Fruit fly (Drosophila melanogaster): Measurements from ENCODE around the gene sloth2.

sloth2 gene

DNA sequence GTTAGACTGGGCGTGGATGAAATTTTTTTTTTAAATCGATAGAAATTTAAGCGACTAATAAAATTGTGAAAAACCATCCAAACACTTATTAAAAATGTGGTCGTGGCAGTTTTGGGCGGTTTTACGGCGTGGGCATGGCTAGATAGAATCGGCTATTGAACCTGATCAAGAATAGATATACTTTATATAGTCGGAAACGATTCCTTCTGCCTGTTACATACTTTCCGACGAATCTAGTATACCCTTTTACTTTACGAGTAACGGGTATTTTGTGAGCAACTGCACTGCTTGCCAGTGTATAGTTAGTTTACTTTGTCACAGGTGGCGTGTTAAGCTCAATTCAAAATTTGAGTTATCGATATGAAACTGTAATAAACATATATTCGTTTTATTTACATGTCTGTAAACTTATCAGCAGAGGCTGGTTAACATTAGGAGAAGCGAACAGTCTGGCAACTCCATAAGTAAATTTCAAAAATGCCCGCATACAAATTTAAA, 3.8 kb downstream of the sloth2 start (continued):
- TF ChIP-seq tna (GFP tag; IDR thresholded peaks at IDR 0.05; ENCODE audit: partially characterized antibody), result peak; percentile 58; the same call in 1 of the 2 replicates
- peak; percentile 20 for TF ChIP-seq CG15601 (tag; optimal IDR thresholded peaks at IDR 0.05)
- TF ChIP-seq Dp (GFP tag; optimal IDR thresholded peaks at IDR 0.05), result peak; percentile 89
- no peak for TF ChIP-seq CG4617 (GFP tag; optimal IDR thresholded peaks at IDR 0.05; ENCODE audit: borderline replicate concordance)
- TF ChIP-seq CG14667 (GFP tag; IDR thresholded peaks at IDR 0.05), result no peak
- no peak; the same call in 2 of the 3 replicates for TF ChIP-seq B-H1 (GFP tag; IDR thresholded peaks at IDR 0.05)
- TF ChIP-seq CG15269 (tag; optimal IDR thresholded peaks at IDR 0.05), result peak; percentile 47
- TF ChIP-seq H15 (GFP tag; IDR thresholded peaks at IDR 0.05), result 0 out of 3 replicates have a peak, but pooled peaks have one; percentile 8
- TF ChIP-seq crc (GFP tag; optimal IDR thresholded peaks at IDR 0.05), result peak; percentile 43
- TF ChIP-seq Atf6 (GFP tag; IDR thresholded peaks at IDR 0.05), result peak; percentile 53
- TF ChIP-seq slou (GFP tag; optimal IDR thresholded peaks at IDR 0.05), result peak; percentile 19
- peak; percentile 25 for TF ChIP-seq CG3281 (GFP tag; optimal IDR thresholded peaks at IDR 0.05)
- peak; percentile 46; the same call in 1 of the 3 replicates for TF ChIP-seq CG7963 (GFP tag; IDR thresholded peaks at IDR 0.05; ENCODE audit: partially characterized antibody)
- peak; percentile 66 for TF ChIP-seq lmd (GFP tag; IDR thresholded peaks at IDR 0.05)
- TF ChIP-seq gem (tag; optimal IDR thresholded peaks at IDR 0.05), result peak; percentile 55
- TF ChIP-seq CG6765 (GFP tag; optimal IDR thresholded peaks at IDR 0.05), result peak; percentile 11
- TF ChIP-seq CG15011 (GFP tag; optimal IDR thresholded peaks at IDR 0.05), result no peak
- peak; percentile 60 for TF ChIP-seq onecut (GFP tag; IDR thresholded peaks at IDR 0.05)
- no peak for TF ChIP-seq prd (optimal IDR thresholded peaks at IDR 0.05)
- TF ChIP-seq prd (GFP tag; IDR thresholded peaks at IDR 0.05), result peak; percentile 62
- TF ChIP-seq bab2 (GFP tag; optimal IDR thresholded peaks at IDR 0.05), result peak; percentile 67
- no peak for TF ChIP-seq CG10321 (GFP tag; IDR thresholded peaks at IDR 0.05)
- peak; percentile 31 for TF ChIP-seq D19B (GFP tag; optimal IDR thresholded peaks at IDR 0.05)
- peak; percentile 37 for TF ChIP-seq CG7556 (GFP tag; optimal IDR thresholded peaks at IDR 0.05)
- no peak for TF ChIP-seq fu2 (GFP tag; optimal IDR thresholded peaks at IDR 0.05)
- peak; percentile 67 for TF ChIP-seq Scr (GFP tag; IDR thresholded peaks at IDR 0.05; ENCODE audit: partially characterized antibody)
- peak; percentile 68; the same call in 2 of the 3 replicates for TF ChIP-seq Opbp (GFP tag; IDR thresholded peaks at IDR 0.05; ENCODE audit: partially characterized antibody)
- TF ChIP-seq CG9932 (GFP tag; IDR thresholded peaks at IDR 0.05), result peak; percentile 71
- peak; percentile 12 for TF ChIP-seq CG7786 (GFP tag; optimal IDR thresholded peaks at IDR 0.05)
- peak; percentile 22 for TF ChIP-seq CG3163 (GFP tag; optimal IDR thresholded peaks at IDR 0.05)
- peak; percentile 52; the same call in 2 of the 3 replicates for TF ChIP-seq zen2 (GFP tag; IDR thresholded peaks at IDR 0.05; ENCODE audit: partially characterized antibody)
- peak; percentile 15; the same call in 1 of the 2 replicates for TF ChIP-seq Taf1 (GFP tag; IDR thresholded peaks at IDR 0.05)
- peak; percentile 35; the same call in 1 of the 2 replicates for TF ChIP-seq Nf-YA (GFP tag; IDR thresholded peaks at IDR 0.05)
- TF ChIP-seq Abd-B (GFP tag; optimal IDR thresholded peaks at IDR 0.05), result peak; percentile 48
- peak; percentile 4 for TF ChIP-seq luna (GFP tag; optimal IDR thresholded peaks at IDR 0.05)
- TF ChIP-seq tgo (GFP tag; IDR thresholded peaks at IDR 0.05), result peak; percentile 43; the same call in 2 of the 3 replicates
- TF ChIP-seq CG12219 (GFP tag; optimal IDR thresholded peaks at IDR 0.05), result no peak
- peak; percentile 10 for TF ChIP-seq NC2β (GFP tag; optimal IDR thresholded peaks at IDR 0.05)
- TF ChIP-seq gsb (GFP tag; IDR thresholded peaks at IDR 0.05), result 0 out of 2 replicates have a peak, but pooled peaks have one; percentile 6
- peak; percentile 76 for TF ChIP-seq Rfx (GFP tag; IDR thresholded peaks at IDR 0.05)
- no peak for TF ChIP-seq wek (GFP tag; optimal IDR thresholded peaks at IDR 0.05)
- peak; percentile 21 for TF ChIP-seq MESR4 (GFP tag; optimal IDR thresholded peaks at IDR 0.05)
- TF ChIP-seq Pdp1 (GFP tag; optimal IDR thresholded peaks at IDR 0.05), result peak; percentile 64 to 68
- TF ChIP-seq pros (GFP tag; optimal IDR thresholded peaks at IDR 0.05), result no peak
- TF ChIP-seq her (GFP tag; optimal IDR thresholded peaks at IDR 0.05), result peak; percentile 21
- TF ChIP-seq odd (GFP tag; optimal IDR thresholded peaks at IDR 0.05), result no peak
- TF ChIP-seq ato (GFP tag; IDR thresholded peaks at IDR 0.05; ENCODE audit: partially characterized antibody), result 0 out of 2 replicates have a peak, but pooled peaks have one; percentile 42
- TF ChIP-seq CG11695 (GFP tag; IDR thresholded peaks at IDR 0.05), result peak; percentile 61; the same call in 2 of the 3 replicates
- TF ChIP-seq nmo (GFP tag; optimal IDR thresholded peaks at IDR 0.05), result peak; percentile 68
